Fruit fly (Drosophila melanogaster) whole organism, embryonic: ENCODE data around the gene CG5214.
A peak's percentile ranks its signal among the peaks of the same experiment; 100 is the strongest.

ENCODE experiments used
- Abd-B ChIP-seq: fragments of 200-800 bp; sonication (Bioruptor generic); optimal IDR thresholded peaks from 2 replicates; lab custom pipeline; 2018; ENCODE audit warnings: missing biosample characterization, mild to moderate bottlenecking, missing genetic modification characterization, moderate library complexity
- Asciz ChIP-seq: fragments of 200-800 bp; sonication (Bioruptor generic); optimal IDR thresholded peaks from 2 replicates; lab custom pipeline; 2017; ENCODE audit warnings: missing biosample characterization, mild to moderate bottlenecking, missing genetic modification characterization, missing genetic modification reagents
- CG10654 ChIP-seq: fragments of 200-800 bp; sonication (Bioruptor generic); optimal IDR thresholded peaks from 2 replicates; lab custom pipeline; 2016; ENCODE audit warnings: missing biosample characterization, missing genetic modification characterization
- CG12104 ChIP-seq: fragments of 200-800 bp; sonication (Bioruptor generic); optimal IDR thresholded peaks from 3 replicates; lab custom pipeline; 2016; ENCODE audit warnings: missing biosample characterization, missing genetic modification characterization
- CG1233 ChIP-seq: fragments of 200-800 bp; sonication (Bioruptor generic); optimal IDR thresholded peaks from 4 replicates; lab custom pipeline; 2018; ENCODE audit warnings: missing biosample characterization, mild to moderate bottlenecking, missing genetic modification characterization
- CG13424 ChIP-seq: fragments of 200-800 bp; sonication (Bioruptor generic); optimal IDR thresholded peaks from 2 replicates; lab custom pipeline; 2019; ENCODE audit warnings: missing biosample characterization, mild to moderate bottlenecking, missing genetic modification characterization, moderate library complexity
- CG15479 ChIP-seq: fragments of 200-800 bp; sonication (Bioruptor generic); optimal IDR thresholded peaks from 3 replicates; lab custom pipeline; 2019; ENCODE audit warnings: missing biosample characterization, mild to moderate bottlenecking, missing genetic modification characterization, moderate library complexity
- CG15696 ChIP-seq: fragments of 200-800 bp; sonication (Bioruptor generic); optimal IDR thresholded peaks from 2 replicates; lab custom pipeline; 2019; ENCODE audit warnings: missing biosample characterization, mild to moderate bottlenecking, missing genetic modification characterization, moderate library complexity
- CG16779 ChIP-seq: fragments of 200-800 bp; sonication (Bioruptor generic); IDR thresholded peaks from 2 replicates; pipeline ENCODE4 v1.3.6; 2022; ENCODE audit warnings: missing biosample characterization, missing genetic modification characterization
- CG16815 ChIP-seq: fragments of 200-800 bp; sonication (Bioruptor generic); optimal IDR thresholded peaks from 3 replicates; lab custom pipeline; 2017; ENCODE audit warnings: missing biosample characterization, mild to moderate bottlenecking, missing genetic modification characterization
- CG17328 ChIP-seq: fragments of 200-800 bp; sonication (Bioruptor generic); IDR thresholded peaks from 2 replicates; pipeline ENCODE4 v1.3.6; 2022; ENCODE audit warnings: missing biosample characterization, missing genetic modification characterization
- CG17385 ChIP-seq: fragments of 200-800 bp; sonication (Bioruptor generic); optimal IDR thresholded peaks from 3 replicates; lab custom pipeline; 2018; ENCODE audit warnings: missing biosample characterization, mild to moderate bottlenecking, missing genetic modification characterization
- CG18262 ChIP-seq: fragments of 200-800 bp; optimal IDR thresholded peaks from 3 replicates; lab custom pipeline; 2019; ENCODE audit warnings: missing biosample characterization, mild to moderate bottlenecking, missing genetic modification characterization, moderate library complexity
- CG18476 ChIP-seq: fragments of 200-800 bp; sonication (Bioruptor generic); optimal IDR thresholded peaks from 2 replicates; lab custom pipeline; 2016; ENCODE audit warnings: missing biosample characterization, mild to moderate bottlenecking, missing genetic modification characterization
- CG2678 ChIP-seq: fragments of 200-800 bp; sonication (Bioruptor generic); optimal IDR thresholded peaks from 3 replicates; lab custom pipeline; 2019; ENCODE audit warnings: missing biosample characterization, mild to moderate bottlenecking, missing genetic modification characterization, moderate library complexity
- CG31388 ChIP-seq: fragments of 200-800 bp; sonication (Bioruptor generic); optimal IDR thresholded peaks from 2 replicates; lab custom pipeline; 2016; ENCODE audit warnings: missing biosample characterization, missing genetic modification characterization
- CG5245 ChIP-seq: fragments of 200-800 bp; sonication (Bioruptor generic); optimal IDR thresholded peaks from 3 replicates; lab custom pipeline; 2016; ENCODE audit warnings: missing biosample characterization, missing genetic modification characterization
- CG6813 ChIP-seq: fragments of 200-800 bp; sonication (Bioruptor generic); optimal IDR thresholded peaks from 2 replicates; lab custom pipeline; 2017; ENCODE audit warnings: missing biosample characterization, missing genetic modification characterization, mild to moderate bottlenecking, moderate library complexity, missing genetic modification reagents
- CG9876 ChIP-seq: fragments of 200-800 bp; sonication (Bioruptor generic); optimal IDR thresholded peaks from 2 replicates; lab custom pipeline; 2016; ENCODE audit warnings: missing biosample characterization, missing genetic modification characterization
- HLH4C ChIP-seq: fragments of 200-800 bp; sonication (Bioruptor generic); IDR thresholded peaks from 3 replicates; pipeline ENCODE4 v1.3.6; 2022; ENCODE audit warnings: missing biosample characterization, missing genetic modification characterization; ENCODE audit not compliant: partially characterized antibody
- Lhr ChIP-seq: fragments of 200-800 bp; sonication (Bioruptor generic); optimal IDR thresholded peaks from 3 replicates; lab custom pipeline; 2017; ENCODE audit warnings: mild to moderate bottlenecking, missing biosample characterization, missing genetic modification reagents, missing genetic modification characterization
- MBD-R2 ChIP-seq: fragments of 200-800 bp; sonication (Bioruptor generic); IDR thresholded peaks from 2 replicates; pipeline ENCODE4 v1.3.6; 2022; ENCODE audit warnings: missing biosample characterization, missing genetic modification characterization
- Mad ChIP-seq: fragments of 200-800 bp; sonication (Bioruptor generic); optimal IDR thresholded peaks from 2 replicates; lab custom pipeline; 2016; ENCODE audit warnings: missing biosample characterization, missing genetic modification characterization
- Nf-YC ChIP-seq: fragments of 200-800 bp; optimal IDR thresholded peaks from 3 replicates; lab custom pipeline; 2019; ENCODE audit warnings: missing biosample characterization, mild to moderate bottlenecking, missing genetic modification characterization, moderate library complexity
- Sox102F ChIP-seq: fragments of 200-800 bp; sonication (Bioruptor generic); optimal IDR thresholded peaks from 2 replicates; lab custom pipeline; 2018; ENCODE audit warnings: missing biosample characterization, mild to moderate bottlenecking, missing genetic modification characterization, moderate library complexity
- Ssrp ChIP-seq: fragments of 200-800 bp; sonication (Bioruptor generic); optimal IDR thresholded peaks from 2 replicates; lab custom pipeline; 2018; ENCODE audit warnings: missing biosample characterization, mild to moderate bottlenecking, missing genetic modification characterization, moderate library complexity
- Usf ChIP-seq: fragments of 200-800 bp; sonication (Bioruptor generic); optimal IDR thresholded peaks from 2 replicates; lab custom pipeline; 2017; ENCODE audit warnings: missing genotype, missing biosample characterization, missing genetic modification characterization
- ara ChIP-seq: fragments of 200-800 bp; sonication (Bioruptor generic); IDR thresholded peaks from 2 replicates; pipeline ENCODE4 v1.3.6; 2022; ENCODE audit warnings: missing biosample characterization, missing genetic modification characterization
- bsh ChIP-seq, 2 experiments: fragments of 200-800 bp; sonication (Bioruptor generic); optimal IDR thresholded peaks; 2 replicates each; lab custom pipeline; 2017 to 2018; ENCODE audit warnings: mild to moderate bottlenecking in 2 of 2, missing biosample characterization in 2 of 2, missing genetic modification characterization in 2 of 2, moderate library complexity in 1 of 2
- corto ChIP-seq: fragments of 200-800 bp; sonication (Bioruptor generic); optimal IDR thresholded peaks from 2 replicates; lab custom pipeline; 2016; ENCODE audit warnings: missing biosample characterization, mild to moderate bottlenecking, missing genetic modification characterization, moderate library complexity
- disco-r ChIP-seq: fragments of 200-800 bp; sonication (Bioruptor generic); optimal IDR thresholded peaks from 2 replicates; lab custom pipeline; 2016; ENCODE audit warnings: missing biosample characterization, missing genetic modification characterization
- dm ChIP-seq: fragments of 200-800 bp; sonication (Bioruptor generic); optimal IDR thresholded peaks from 3 replicates; lab custom pipeline; 2016; ENCODE audit warnings: missing biosample characterization, missing genetic modification characterization
- esg ChIP-seq: fragments of 200-800 bp; sonication (Bioruptor generic); conservative IDR thresholded peaks from 2 replicates; pipeline ENCODE4 v1.3.6; 2022; ENCODE audit warnings: missing biosample characterization, missing genetic modification characterization
- fd3F ChIP-seq: fragments of 200-800 bp; sonication (Bioruptor generic); optimal IDR thresholded peaks from 2 replicates; lab custom pipeline; 2018; ENCODE audit warnings: missing biosample characterization, mild to moderate bottlenecking, missing genetic modification characterization, moderate library complexity
- kay ChIP-seq: fragments of 200-800 bp; sonication (Bioruptor generic); optimal IDR thresholded peaks from 2 replicates; lab custom pipeline; 2016; ENCODE audit warnings: missing biosample characterization, missing genetic modification characterization
- knrl ChIP-seq: fragments of 200-800 bp; sonication (Bioruptor generic); IDR thresholded peaks from 3 replicates; pipeline ENCODE4 v1.3.6; 2022; ENCODE audit warnings: missing biosample characterization, missing genetic modification characterization; ENCODE audit not compliant: partially characterized antibody
- mam ChIP-seq: fragments of 200-800 bp; sonication (Bioruptor generic); optimal IDR thresholded peaks from 3 replicates; lab custom pipeline; 2016; ENCODE audit warnings: missing biosample characterization, missing genetic modification characterization
- nom ChIP-seq: fragments of 200-800 bp; sonication (Bioruptor generic); optimal IDR thresholded peaks from 2 replicates; lab custom pipeline; 2017; ENCODE audit warnings: missing biosample characterization, missing genetic modification characterization, mild to moderate bottlenecking, moderate library complexity, missing genetic modification reagents
- org-1 ChIP-seq: fragments of 200-800 bp; sonication (Bioruptor generic); optimal IDR thresholded peaks from 2 replicates; lab custom pipeline; 2017; ENCODE audit warnings: missing biosample characterization, missing genetic modification characterization
- peb ChIP-seq: fragments of 200-800 bp; sonication (Bioruptor generic); IDR thresholded peaks from 2 replicates; pipeline ENCODE4 v1.3.6; 2022; ENCODE audit warnings: missing biosample characterization, missing genetic modification characterization
- pzg ChIP-seq: fragments of 200-800 bp; sonication (Bioruptor generic); optimal IDR thresholded peaks from 3 replicates; lab custom pipeline; 2018; ENCODE audit warnings: missing biosample characterization, mild to moderate bottlenecking, missing genetic modification characterization, moderate library complexity
- ro ChIP-seq: fragments of 200-800 bp; sonication (Bioruptor generic); IDR thresholded peaks from 2 replicates; pipeline ENCODE4 v1.3.6; 2022; ENCODE audit warnings: missing biosample characterization, missing genetic modification characterization
- sc ChIP-seq, 3 experiments: fragments of >200 bp in 2 of 3; fragments of 200-800 bp in 1 of 3; sonication (Bioruptor generic) in 1 of 3; optimal IDR thresholded peaks; 2 replicates in 2 of 3; 3 replicates in 1 of 3; lab custom pipeline; 2017; ENCODE audit warnings: mild to moderate bottlenecking in 1 of 3, missing biosample characterization in 1 of 3, missing genetic modification characterization in 1 of 3, missing genetic modification reagents in 1 of 3
- ttk ChIP-seq: fragments of 200-800 bp; sonication (Bioruptor generic); IDR thresholded peaks from 2 replicates; pipeline ENCODE4 v2.1.2; 2022; ENCODE audit warnings: missing biosample characterization, missing genetic modification characterization
- tup ChIP-seq: fragments of 200-800 bp; sonication (Bioruptor generic); optimal IDR thresholded peaks from 2 replicates; lab custom pipeline; 2016; ENCODE audit warnings: missing biosample characterization, mild to moderate bottlenecking, missing genetic modification characterization, moderate library complexity
- unc-4 ChIP-seq: fragments of 200-800 bp; sonication (Bioruptor generic); IDR thresholded peaks from 2 replicates; pipeline ENCODE4 v1.3.6; 2022; ENCODE audit warnings: missing biosample characterization, missing genetic modification characterization; ENCODE audit not compliant: partially characterized antibody
- unpg ChIP-seq: fragments of 200-800 bp; sonication (Bioruptor generic); optimal IDR thresholded peaks from 3 replicates; lab custom pipeline; 2018; ENCODE audit warnings: missing biosample characterization, mild to moderate bottlenecking, missing genetic modification characterization, moderate library complexity
- yki ChIP-seq: fragments of >200 bp; optimal IDR thresholded peaks from 3 replicates; lab custom pipeline; 2018
- zfh1 ChIP-seq: fragments of 200-800 bp; sonication (Bioruptor generic); IDR thresholded peaks from 3 replicates; pipeline ENCODE4 v1.3.6; 2022; ENCODE audit warnings: missing biosample characterization, missing genetic modification characterization

Gene CG5214

DNA sequence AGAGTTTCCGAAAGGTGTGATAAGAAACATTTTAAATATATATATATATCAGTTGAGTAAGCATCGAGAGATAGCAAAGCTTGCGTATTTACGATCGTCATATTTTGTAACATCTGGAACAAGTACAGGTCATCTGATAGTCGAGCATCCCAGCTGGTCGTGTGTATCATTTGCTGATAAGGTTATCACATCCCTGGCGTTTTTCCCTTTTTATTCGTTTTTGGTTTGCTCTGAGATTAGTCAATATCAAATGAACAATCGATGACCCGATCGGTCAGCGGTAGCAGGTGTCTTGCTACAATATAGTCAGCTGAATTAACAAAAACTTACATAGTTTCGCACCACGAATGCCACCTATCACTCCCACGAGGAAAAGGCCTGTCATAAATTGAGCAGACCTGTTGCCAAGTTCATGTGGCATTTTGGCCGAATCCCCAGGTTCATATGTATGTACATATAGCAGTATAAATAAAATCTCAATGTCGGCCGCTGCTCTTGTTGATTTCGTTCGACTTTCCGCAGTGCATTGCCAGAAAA is 43.1 kb upstream of the CG5214 start (continued):
- no peak for TF ChIP-seq Mad (GFP tag; lab: Kevin White, UChicago)
- TF ChIP-seq CG31388 = no peak
- TF ChIP-seq ttk (GFP tag; lab: Robert Waterston, UW) = peak; percentile 52
- peak; percentile 53 for TF ChIP-seq kay (GFP tag; lab: Kevin White, UChicago)
- TF ChIP-seq CG16815 (GFP tag; lab: Kevin White, UChicago) = peak; percentile 22
- TF ChIP-seq CG10654 = peak; percentile 46
- TF ChIP-seq knrl (GFP tag; lab: Robert Waterston, UW) = no peak
- peak; percentile 71 for TF ChIP-seq Sox102F (GFP tag; lab: Kevin White, UChicago)
- TF ChIP-seq disco-r (GFP tag; lab: Kevin White, UChicago) = no peak
- no peak for TF ChIP-seq Nf-YC (tag; lab: Kevin White, UChicago)
- TF ChIP-seq CG17328 (GFP tag; lab: Robert Waterston, UW) = peak; percentile 39; the same call in 1 of the 2 replicates
- no peak for TF ChIP-seq ro
- no peak for TF ChIP-seq CG15696 (tag; lab: Kevin White, UChicago)
- TF ChIP-seq Abd-B (GFP tag; lab: Kevin White, UChicago) = peak; percentile 40
- TF ChIP-seq esg = peak; percentile 62
- peak; percentile 15 for TF ChIP-seq fd3F (GFP tag; lab: Kevin White, UChicago)
- TF ChIP-seq CG9876 (GFP tag; lab: Kevin White, UChicago) = no peak
- peak; percentile 58; the same call in 1 of the 3 replicates for TF ChIP-seq zfh1 (GFP tag; lab: Robert Waterston, UW)
- TF ChIP-seq bsh (GFP tag; optimal IDR thresholded peaks at IDR 0.05; lab: Kevin White, UChicago) = peak in 1 of 2 experiments; percentile 44
- TF ChIP-seq CG16779 (GFP tag; lab: Robert Waterston, UW) = no peak
- no peak for TF ChIP-seq dm (GFP tag; lab: Kevin White, UChicago)
- peak; percentile 27 for TF ChIP-seq Ssrp
- no peak for TF ChIP-seq unc-4
- TF ChIP-seq nom (GFP tag; lab: Kevin White, UChicago) = no peak
- TF ChIP-seq peb (GFP tag; lab: Robert Waterston, UW) = no peak
- peak; percentile 51 for TF ChIP-seq CG12104 (GFP tag; lab: Kevin White, UChicago)
- no peak for TF ChIP-seq CG17385
- peak; percentile 53 for TF ChIP-seq CG13424 (tag; lab: Kevin White, UChicago)
- TF ChIP-seq Asciz (GFP tag; lab: Kevin White, UChicago) = peak; percentile 32
- TF ChIP-seq corto (GFP tag; lab: Kevin White, UChicago) = peak; percentile 76
- TF ChIP-seq CG15479 = no peak
- TF ChIP-seq org-1 (GFP tag; lab: Kevin White, UChicago) = no peak
- TF ChIP-seq yki (lab: Kevin White, UChicago) = no peak
- TF ChIP-seq CG1233 (GFP tag; lab: Kevin White, UChicago) = peak; percentile 58
- no peak for TF ChIP-seq MBD-R2 (GFP tag; lab: Robert Waterston, UW)
- TF ChIP-seq CG18262 = peak; percentile 50
- peak; percentile 58 for TF ChIP-seq unpg (GFP tag; lab: Kevin White, UChicago)
- peak; percentile 35 for TF ChIP-seq CG6813
- no peak for TF ChIP-seq Lhr
- TF ChIP-seq CG18476 (GFP tag; lab: Kevin White, UChicago) = peak; percentile 37
- TF ChIP-seq pzg (GFP tag; lab: Kevin White, UChicago) = no peak
- no peak for TF ChIP-seq ara
- TF ChIP-seq CG2678 (tag; lab: Kevin White, UChicago) = peak; percentile 78
- TF ChIP-seq mam (GFP tag; lab: Kevin White, UChicago) = peak; percentile 38
- TF ChIP-seq Usf = peak; percentile 7
- TF ChIP-seq CG5245 = no peak
- TF ChIP-seq HLH4C (GFP tag; lab: Robert Waterston, UW) = peak; percentile 42; the same call in 1 of the 3 replicates
- TF ChIP-seq sc (optimal IDR thresholded peaks at IDR 0.05; lab: Kevin White, UChicago) = no peak
- peak; percentile 18 for TF ChIP-seq sc (GFP tag; optimal IDR thresholded peaks at IDR 0.05; lab: Kevin White, UChicago)
- no peak for TF ChIP-seq tup
